Fruit fly (Drosophila melanogaster): ENCODE data around the gene Tbc1d15-17.

DNA sequence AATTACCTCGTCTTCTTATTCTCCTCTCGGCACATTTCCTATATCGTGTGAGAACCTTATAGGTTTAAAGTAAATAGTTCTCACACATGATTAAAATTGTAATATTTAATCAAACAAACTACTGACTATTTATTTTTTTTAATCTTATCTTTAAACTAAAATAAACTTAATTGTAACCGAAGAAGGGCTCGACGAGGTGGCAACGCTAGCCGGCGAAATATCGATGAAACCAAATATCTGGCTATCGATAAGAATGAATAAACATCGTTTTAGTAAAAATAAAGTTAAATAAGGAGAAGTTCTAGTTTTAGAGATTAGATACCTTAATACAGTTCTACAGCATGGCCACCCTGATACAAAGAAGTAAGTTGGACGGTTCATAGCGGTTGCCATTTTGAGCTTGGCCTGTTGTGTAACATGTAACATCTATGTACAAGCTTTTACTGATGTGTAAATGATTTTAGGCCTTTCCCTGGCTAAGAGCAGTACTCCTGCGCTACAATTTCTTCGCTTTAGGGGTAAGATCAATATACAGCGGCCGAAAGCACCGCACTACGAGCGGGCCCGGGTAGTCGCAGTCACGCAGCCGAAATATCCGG, 3.4 kb upstream of the Tbc1d15-17 start, which contains the start of gene mRpL10:
- TF ChIP-seq inv (GFP tag; IDR thresholded peaks at IDR 0.05; ENCODE audit: partially characterized antibody): peak; percentile 88
- no peak for TF ChIP-seq trh (GFP tag; optimal IDR thresholded peaks at IDR 0.05)
- no peak for TF ChIP-seq fru (optimal IDR thresholded peaks at IDR 0.05)
- TF ChIP-seq CG9797 (GFP tag; optimal IDR thresholded peaks at IDR 0.05): peak; percentile 11
- TF ChIP-seq zf30C (GFP tag; optimal IDR thresholded peaks at IDR 0.05): no peak
- TF ChIP-seq org-1 (GFP tag; optimal IDR thresholded peaks at IDR 0.05): no peak
